Fruit fly (Drosophila melanogaster): ENCODE measurements around the gene ranshi.

The ranshi gene

dm6 chr3R:8747134-8747870 lies 17.8 kb upstream of the ranshi start, which contains the start of the genes CG9801 and Nasp:
Gene CG9801, minus strand, starts transcription at chr3R:8747675.
Gene Nasp, plus strand, starts transcription at chr3R:8747798.
- peak; percentile 30 for TF ChIP-seq CG7101 (tag; optimal IDR thresholded peaks at IDR 0.05)
- TF ChIP-seq CG1620 (GFP tag; optimal IDR thresholded peaks at IDR 0.05): peak; percentile 28
- no peak for TF ChIP-seq CG7045 (GFP tag; optimal IDR thresholded peaks at IDR 0.05)
- TF ChIP-seq kay (GFP tag; ENCODE audit: borderline replicate concordance): no peak
- TF ChIP-seq CG11617 (GFP tag; optimal IDR thresholded peaks at IDR 0.05): no peak
- peak; percentile 42 for TF ChIP-seq Crg-1 (GFP tag; optimal IDR thresholded peaks at IDR 0.05)
- peak; percentile 57 for TF ChIP-seq bab1 (GFP tag; optimal IDR thresholded peaks at IDR 0.05)
- TF ChIP-seq CG14711 (tag; optimal IDR thresholded peaks at IDR 0.05): peak; percentile 9
- peak; percentile 18 for TF ChIP-seq pad (GFP tag; optimal IDR thresholded peaks at IDR 0.05)
- TF ChIP-seq Mnt (GFP tag; optimal IDR thresholded peaks at IDR 0.05): peak; percentile 19
- TF ChIP-seq CG12768 (GFP tag; optimal IDR thresholded peaks at IDR 0.05): peak; percentile 38

DNA sequence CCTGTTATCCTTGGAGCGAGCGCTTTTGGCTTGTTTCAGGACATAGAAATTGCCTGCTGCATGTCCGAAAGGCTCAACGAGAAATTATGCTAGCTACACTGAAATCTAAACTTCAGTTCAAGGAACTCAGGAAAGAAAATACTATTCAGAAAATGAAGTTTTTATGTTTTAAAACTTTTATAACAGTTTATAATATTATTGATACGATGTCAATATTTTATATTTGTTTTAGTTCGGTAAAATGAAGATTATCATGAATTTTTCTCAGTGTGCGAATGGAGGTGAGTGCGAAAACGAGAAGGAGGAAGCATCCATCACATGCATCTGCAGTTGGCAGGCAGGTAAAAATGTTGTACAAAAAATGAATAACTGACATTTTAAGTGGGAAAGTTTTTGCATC lies 16.9 kb upstream of the ranshi start:
- TF ChIP-seq tj (GFP tag; optimal IDR thresholded peaks at IDR 0.05) (no peak), CG14711 (tag; optimal IDR thresholded peaks at IDR 0.05) (peak; percentile 54), CG33017 (tag; optimal IDR thresholded peaks at IDR 0.05) (peak; percentile 63), CG1620 (GFP tag; optimal IDR thresholded peaks at IDR 0.05) (no peak), Crg-1 (GFP tag; optimal IDR thresholded peaks at IDR 0.05) (no peak), CG7101 (tag; optimal IDR thresholded peaks at IDR 0.05) (peak; percentile 34), ovo (GFP tag; optimal IDR thresholded peaks at IDR 0.05) (peak; percentile 47), CG5204 (GFP tag; optimal IDR thresholded peaks at IDR 0.05) (peak; percentile 38), cnc (optimal IDR thresholded peaks at IDR 0.05) (no peak), bab1 (GFP tag; optimal IDR thresholded peaks at IDR 0.05) (peak; percentile 73)

DNA sequence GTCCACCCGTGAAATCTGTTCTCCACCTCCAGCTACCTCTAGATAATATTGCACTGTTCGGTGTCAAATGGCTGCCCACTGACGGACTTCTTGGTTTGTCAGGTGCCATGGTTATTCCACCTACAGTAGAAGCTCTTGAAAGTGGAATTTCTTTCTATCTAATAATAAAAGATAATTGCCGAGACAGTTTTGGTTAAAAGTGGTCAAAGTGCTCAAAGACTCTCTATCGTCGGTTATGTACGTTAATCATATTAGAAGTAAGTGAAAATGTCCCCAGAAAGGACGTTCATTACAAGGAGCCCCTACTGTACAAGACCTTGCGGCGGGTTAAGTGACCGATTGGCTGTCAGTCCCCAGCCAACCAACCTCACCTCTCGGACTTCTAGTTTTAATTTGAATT lies 14.7 kb upstream of the ranshi start:
- TF ChIP-seq CG1620 (GFP tag; optimal IDR thresholded peaks at IDR 0.05): no peak
- no peak for TF ChIP-seq cnc (optimal IDR thresholded peaks at IDR 0.05)
- peak; percentile 20 for TF ChIP-seq Hr96 (GFP tag; optimal IDR thresholded peaks at IDR 0.05)
- no peak for TF ChIP-seq tj (GFP tag; optimal IDR thresholded peaks at IDR 0.05)
- TF ChIP-seq CG11617 (GFP tag; optimal IDR thresholded peaks at IDR 0.05): no peak
- no peak for TF ChIP-seq CG7045 (GFP tag; optimal IDR thresholded peaks at IDR 0.05)
- no peak for TF ChIP-seq Clk (GFP tag; optimal IDR thresholded peaks at IDR 0.05)
- TF ChIP-seq pad (GFP tag; optimal IDR thresholded peaks at IDR 0.05): no peak
- TF ChIP-seq ovo (GFP tag; optimal IDR thresholded peaks at IDR 0.05): no peak
- TF ChIP-seq CG7101 (tag; optimal IDR thresholded peaks at IDR 0.05): peak; percentile 22
- TF ChIP-seq CG12768 (GFP tag; optimal IDR thresholded peaks at IDR 0.05): peak; percentile 22
- peak; percentile 66 for TF ChIP-seq bab1 (GFP tag; optimal IDR thresholded peaks at IDR 0.05)
- no peak for TF ChIP-seq kay (GFP tag; ENCODE audit: borderline replicate concordance)
- no peak for TF ChIP-seq CG14711 (tag; optimal IDR thresholded peaks at IDR 0.05)
- TF ChIP-seq Mnt (GFP tag; optimal IDR thresholded peaks at IDR 0.05): peak; percentile 3
- no peak for TF ChIP-seq CG5204 (GFP tag; optimal IDR thresholded peaks at IDR 0.05)
- no peak for TF ChIP-seq Crg-1 (GFP tag; optimal IDR thresholded peaks at IDR 0.05)
- TF ChIP-seq cic (GFP tag; optimal IDR thresholded peaks at IDR 0.05): no peak
- TF ChIP-seq toe (GFP tag; optimal IDR thresholded peaks at IDR 0.05): no peak
- TF ChIP-seq CG33017 (tag; optimal IDR thresholded peaks at IDR 0.05): no peak

DNA sequence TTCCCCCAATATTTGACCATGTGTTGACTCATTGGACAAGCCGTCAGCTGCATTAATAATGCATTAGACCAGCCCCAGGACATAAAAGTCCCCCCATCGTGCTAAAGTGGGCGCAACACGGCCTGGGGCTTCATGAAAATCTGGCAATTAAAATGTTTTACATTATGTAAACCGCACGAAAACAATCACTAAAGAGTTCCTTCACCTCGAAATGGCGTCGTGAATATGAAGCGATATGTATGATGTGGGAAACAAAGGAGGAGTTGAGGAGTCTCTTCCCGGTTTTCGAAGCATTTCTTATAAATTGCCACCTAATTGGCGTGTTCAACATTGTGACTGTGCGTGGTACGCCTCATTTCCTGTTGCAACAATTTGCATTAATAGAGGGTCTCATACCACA lies 13.2 kb upstream of the ranshi start:
- no peak for TF ChIP-seq CG11617 (GFP tag; optimal IDR thresholded peaks at IDR 0.05)
- no peak for TF ChIP-seq Crg-1 (GFP tag; optimal IDR thresholded peaks at IDR 0.05)
- TF ChIP-seq toe (GFP tag; optimal IDR thresholded peaks at IDR 0.05): no peak
- TF ChIP-seq CG5204 (GFP tag; optimal IDR thresholded peaks at IDR 0.05): no peak
- no peak for TF ChIP-seq CG1620 (GFP tag; optimal IDR thresholded peaks at IDR 0.05)
- TF ChIP-seq bab1 (GFP tag; optimal IDR thresholded peaks at IDR 0.05): no peak
- no peak for TF ChIP-seq ovo (GFP tag; optimal IDR thresholded peaks at IDR 0.05)
- no peak for TF ChIP-seq Mnt (GFP tag; optimal IDR thresholded peaks at IDR 0.05)
- TF ChIP-seq cnc (optimal IDR thresholded peaks at IDR 0.05): no peak
- TF ChIP-seq kay (GFP tag; ENCODE audit: borderline replicate concordance): no peak
- TF ChIP-seq Hr96 (GFP tag; optimal IDR thresholded peaks at IDR 0.05): no peak
- TF ChIP-seq pad (GFP tag; optimal IDR thresholded peaks at IDR 0.05): no peak
- TF ChIP-seq Clk (GFP tag; optimal IDR thresholded peaks at IDR 0.05): no peak
- no peak for TF ChIP-seq CG12768 (GFP tag; optimal IDR thresholded peaks at IDR 0.05)

DNA sequence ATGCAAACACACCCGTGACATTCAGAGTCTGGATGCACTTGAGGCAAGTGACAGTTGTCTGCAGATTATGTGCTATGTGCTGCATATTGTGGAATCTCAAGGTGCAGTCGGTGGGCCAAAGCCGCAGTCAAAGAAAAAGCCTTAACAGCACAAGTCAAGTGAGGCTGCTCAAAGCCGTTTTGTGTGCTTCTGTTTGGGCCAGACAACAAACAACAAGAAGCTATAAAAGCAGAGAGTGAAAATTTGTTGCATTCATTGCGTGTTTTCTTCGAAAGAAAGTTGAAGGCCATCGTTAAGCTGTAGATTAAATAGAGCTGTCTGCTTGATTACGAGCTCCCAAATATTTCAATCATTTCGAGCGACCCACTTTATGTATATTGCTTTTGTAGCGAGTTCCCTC lies 12.4 kb upstream of the ranshi start:
- TF ChIP-seq tj (GFP tag; optimal IDR thresholded peaks at IDR 0.05): no peak

dm6 chr3R:8741248-8741647 lies 11.8 kb upstream of the ranshi start:
- TF ChIP-seq CG14711 (tag; optimal IDR thresholded peaks at IDR 0.05) (no peak), CG5204 (GFP tag; optimal IDR thresholded peaks at IDR 0.05) (no peak), ovo (GFP tag; optimal IDR thresholded peaks at IDR 0.05) (no peak), Crg-1 (GFP tag; optimal IDR thresholded peaks at IDR 0.05) (no peak), tj (GFP tag; optimal IDR thresholded peaks at IDR 0.05) (no peak), kay (GFP tag; ENCODE audit: borderline replicate concordance) (no peak), CG7101 (tag; optimal IDR thresholded peaks at IDR 0.05) (no peak), bab1 (GFP tag; optimal IDR thresholded peaks at IDR 0.05) (no peak), CG11617 (GFP tag; optimal IDR thresholded peaks at IDR 0.05) (no peak), cic (GFP tag; optimal IDR thresholded peaks at IDR 0.05) (no peak), CG7045 (GFP tag; optimal IDR thresholded peaks at IDR 0.05) (no peak)

Data from whole organism, adult.